Worm (Caenorhabditis elegans) whole organism, late embryonic: ENCODE data around the gene sar-1.

Experiments
- ama-1 ChIP-seq: fragments of 150-350 bp; optimal IDR thresholded peaks from 2 replicates; lab custom pipeline; 2014
- ceh-22 ChIP-seq: sonication (generic microtip); optimal IDR thresholded peaks from 2 replicates; lab custom pipeline; 2017; ENCODE audit warnings: missing biosample characterization, missing genetic modification characterization
- ceh-31 ChIP-seq: sonication (generic microtip); optimal IDR thresholded peaks from 2 replicates; lab custom pipeline; 2016; ENCODE audit warnings: missing genetic modification characterization, missing compliant biosample characterization
- odd-2 ChIP-seq: sonication (generic microtip); optimal IDR thresholded peaks from 2 replicates; lab custom pipeline; 2017; ENCODE audit warnings: antibody characterized with exemption, mild to moderate bottlenecking, missing genetic modification characterization, missing compliant biosample characterization
- pha-4 ChIP-seq: fragments of 150-350 bp; optimal IDR thresholded peaks from 2 replicates; lab custom pipeline; 2018; ENCODE audit warnings: missing biosample characterization, missing genetic modification reagents, missing genetic modification characterization
- pqm-1 ChIP-seq: sonication (generic microtip); optimal IDR thresholded peaks from 2 replicates; lab custom pipeline; 2016; ENCODE audit warnings: missing genetic modification characterization, missing compliant biosample characterization
- rnt-1 ChIP-seq: sonication (generic microtip); optimal IDR thresholded peaks from 2 replicates; lab custom pipeline; 2016; ENCODE audit warnings: missing genetic modification characterization, missing compliant biosample characterization
- unc-86 ChIP-seq: sonication (generic microtip); optimal IDR thresholded peaks from 2 replicates; lab custom pipeline; 2016; ENCODE audit warnings: missing genetic modification characterization, missing compliant biosample characterization

- TF ChIP-seq pha-4: no peak
- no peak for TF ChIP-seq unc-86 (tag; lab: Kevin White, UChicago)
- no peak for TF ChIP-seq ceh-22 (tag; lab: Kevin White, UChicago)
- no peak for TF ChIP-seq ama-1
- TF ChIP-seq pqm-1 (tag; lab: Kevin White, UChicago): no peak
- TF ChIP-seq rnt-1 (tag; lab: Kevin White, UChicago): no peak
- TF ChIP-seq ceh-31 (tag; lab: Kevin White, UChicago): no peak
- TF ChIP-seq odd-2 (tag; lab: Kevin White, UChicago): no peak
These were observed 40.5 kb downstream of the sar-1 start for ce11 chrIV:4472418-4473173.
